Fruit fly (Drosophila melanogaster): ENCODE results near the gene Ppcs.

DNA sequence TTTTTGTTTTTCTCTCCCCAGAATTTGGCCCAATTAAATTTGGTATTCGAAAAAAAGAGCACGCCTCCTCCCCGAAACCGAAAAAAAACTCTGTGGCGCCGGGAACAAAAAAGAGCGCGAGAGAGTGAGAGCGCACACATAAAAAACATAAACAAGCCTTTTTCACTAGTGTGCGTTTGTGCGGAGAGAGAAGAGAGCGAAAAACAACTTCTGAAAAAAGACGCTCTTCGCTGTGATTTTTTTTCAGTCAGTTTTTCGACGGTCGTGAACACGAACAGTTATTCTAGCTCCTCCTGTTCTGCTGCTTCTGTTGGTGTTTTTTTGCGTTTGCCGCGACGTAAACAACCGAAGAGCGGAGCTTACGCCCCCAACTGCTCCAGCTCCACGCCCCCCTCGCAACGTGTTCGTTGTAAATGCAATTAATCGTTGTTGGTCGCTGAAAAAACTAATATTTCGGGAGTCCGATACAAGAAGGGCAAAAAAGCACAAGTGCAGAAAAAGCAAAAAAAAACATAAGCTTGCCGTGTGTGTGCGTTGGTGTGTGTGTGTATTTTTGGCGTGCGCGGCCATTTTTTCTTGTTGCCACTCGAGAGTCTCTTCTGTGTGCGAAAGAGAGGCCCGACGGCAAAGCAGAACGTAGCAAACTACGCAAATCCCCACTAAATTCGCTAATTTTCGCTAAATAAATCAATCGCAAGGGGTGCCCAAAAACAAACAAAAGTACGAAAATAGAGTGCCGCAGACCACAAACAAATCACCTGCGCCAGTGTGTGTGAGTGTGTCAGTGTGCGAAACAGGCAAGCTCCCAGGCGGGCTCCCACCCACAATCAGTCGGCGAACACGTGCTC is 16.5 kb upstream of the Ppcs start, which contains the start of gene sqz:
- peak; percentile 37 for TF ChIP-seq h (GFP tag; optimal IDR thresholded peaks at IDR 0.05)
- TF ChIP-seq N (GFP tag; optimal IDR thresholded peaks at IDR 0.05), result peak; percentile 28
- TF ChIP-seq Dif (GFP tag; optimal IDR thresholded peaks at IDR 0.05; ENCODE audit: partially characterized antibody), result peak; percentile 94
- no peak for TF ChIP-seq GATAd (GFP tag; optimal IDR thresholded peaks at IDR 0.05)
- no peak for TF ChIP-seq usp (GFP tag; optimal IDR thresholded peaks at IDR 0.05)
- TF ChIP-seq Hr78 (GFP tag; optimal IDR thresholded peaks at IDR 0.05), result no peak
- TF ChIP-seq CrebA (GFP tag; optimal IDR thresholded peaks at IDR 0.05; ENCODE audit: borderline replicate concordance), result no peak
- no peak for TF ChIP-seq Dfd (GFP tag; optimal IDR thresholded peaks at IDR 0.05)
- no peak for TF ChIP-seq CG9705 (GFP tag; optimal IDR thresholded peaks at IDR 0.05)
- TF ChIP-seq psq (GFP tag; optimal IDR thresholded peaks at IDR 0.05), result peak; percentile 77
- TF ChIP-seq sv (GFP tag; optimal IDR thresholded peaks at IDR 0.05), result no peak

All from whole organism, wandering third instar larva.